Worm (Caenorhabditis elegans): ENCODE results near the gene B0416.4.

Gene B0416.4

DNA sequence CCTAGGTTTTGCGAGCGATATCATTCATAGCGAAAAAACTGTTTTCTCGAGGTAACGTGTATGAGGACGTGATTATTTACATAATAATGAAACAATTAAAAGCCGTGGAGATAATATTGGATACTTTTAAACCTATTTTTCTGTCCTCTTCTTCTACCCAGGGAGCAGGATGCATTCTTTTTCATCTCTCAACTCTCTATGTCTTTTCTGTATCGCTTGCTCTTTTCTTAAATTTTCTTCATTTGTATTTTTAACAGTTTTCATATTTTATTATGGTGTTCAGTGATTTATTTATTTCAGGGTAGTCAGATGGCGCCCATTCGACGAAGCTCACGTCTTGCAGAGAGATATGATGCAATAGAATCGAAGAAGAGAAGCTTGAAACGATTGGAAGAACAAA is at the start of gene B0416.4:
Gene B0416.4, plus strand, starts transcription at position 301 of the 400 bp plus-strand sequence.
- TF ChIP-seq unc-62 (GFP tag; optimal IDR thresholded peaks at IDR 0.05) (no peak), ama-1 (optimal IDR thresholded peaks at IDR 0.05) (no peak), ztf-11 (tag; optimal IDR thresholded peaks at IDR 0.05) (no peak), sma-3 (GFP tag; optimal IDR thresholded peaks at IDR 0.05) (no peak), sma-9 (GFP tag; optimal IDR thresholded peaks at IDR 0.05) (no peak), sma-9 (tag; optimal IDR thresholded peaks at IDR 0.05) (no peak), egl-27 (tag; optimal IDR thresholded peaks at IDR 0.05) (no peak), gmeb-1 (tag; optimal IDR thresholded peaks at IDR 0.05) (no peak)

DNA sequence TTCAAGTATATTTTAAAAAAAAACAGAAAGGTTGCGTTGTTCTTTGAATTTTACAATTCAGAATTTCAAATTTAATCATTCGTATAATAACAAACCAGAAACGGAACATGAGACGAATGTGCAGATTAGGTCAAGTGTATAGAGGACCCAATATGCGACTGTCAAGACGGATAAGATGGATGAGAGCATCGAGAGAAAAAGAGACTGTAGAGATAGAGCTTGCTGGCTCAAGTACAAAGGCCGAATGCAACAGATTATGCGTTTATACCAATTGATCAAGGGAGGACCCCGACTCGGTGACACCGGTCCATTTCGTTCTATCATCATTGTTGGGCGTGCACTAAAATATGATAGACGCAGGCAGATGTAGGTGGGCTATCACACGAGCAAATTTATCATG is 48.4 kb upstream of the B0416.4 start:
- TF ChIP-seq F13H6.1 (tag; optimal IDR thresholded peaks at IDR 0.05) = no peak
- no peak for TF ChIP-seq nhr-12 (tag; optimal IDR thresholded peaks at IDR 0.05)
- TF ChIP-seq alr-1 (tag; optimal IDR thresholded peaks at IDR 0.05) = no peak
- no peak for TF ChIP-seq unc-39 (tag; optimal IDR thresholded peaks at IDR 0.05)
- TF ChIP-seq ceh-16 (tag; optimal IDR thresholded peaks at IDR 0.05) = no peak

DNA sequence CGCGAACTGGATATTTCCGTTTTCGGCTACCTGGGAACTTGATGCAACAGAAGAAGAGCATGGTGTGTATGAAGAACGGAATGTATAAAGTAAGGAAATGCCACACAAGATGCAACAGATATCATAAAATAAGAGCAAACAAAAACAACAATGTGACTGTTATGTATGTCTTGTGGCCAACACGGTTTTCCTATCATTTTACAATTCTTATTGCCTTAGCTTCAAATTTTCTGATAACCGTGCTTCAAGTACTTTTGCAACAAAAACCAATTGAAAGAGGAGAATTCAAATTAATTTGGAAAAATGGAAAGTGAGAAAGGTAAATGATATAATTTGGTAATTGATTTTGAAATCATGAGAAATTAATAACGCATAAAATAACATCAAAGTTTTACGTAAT is 47.2 kb upstream of the B0416.4 start:
- TF ChIP-seq fos-1 (tag; optimal IDR thresholded peaks at IDR 0.05) = peak; percentile 12
- no peak for TF ChIP-seq lin-11 (tag; optimal IDR thresholded peaks at IDR 0.05)
- TF ChIP-seq nhr-237 (tag; optimal IDR thresholded peaks at IDR 0.05) = no peak
- TF ChIP-seq nhr-21 (tag; optimal IDR thresholded peaks at IDR 0.05) = no peak
- TF ChIP-seq peb-1 (tag; optimal IDR thresholded peaks at IDR 0.05) = no peak
- TF ChIP-seq ztf-11 (tag; optimal IDR thresholded peaks at IDR 0.05) = no peak
- no peak for TF ChIP-seq lin-39 (tag; optimal IDR thresholded peaks at IDR 0.05)

DNA sequence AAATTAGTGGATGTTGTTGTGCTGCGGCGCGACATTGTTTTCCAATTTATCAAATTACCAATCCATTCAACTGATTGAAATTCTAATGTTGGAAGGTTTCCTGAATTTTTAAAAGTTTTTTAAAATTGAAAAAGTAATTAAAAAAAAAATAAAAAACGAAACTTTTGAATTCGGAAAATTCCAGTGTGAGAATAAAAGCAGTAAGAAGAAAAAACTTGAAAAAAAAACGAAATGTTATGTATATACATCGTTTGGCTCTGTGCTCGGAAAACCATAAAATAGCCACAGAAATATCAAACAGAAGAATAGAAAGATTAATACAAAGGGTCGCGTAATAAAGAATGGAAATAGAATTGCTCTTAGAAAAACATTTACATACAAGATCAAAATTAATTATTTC is 46.7 kb upstream of the B0416.4 start, which contains the start of gene vav-1:
Gene vav-1, minus strand, starts transcription at position 101 of the 400 bp plus-strand sequence.
- TF ChIP-seq ama-1 (optimal IDR thresholded peaks at IDR 0.05) = no peak
- TF ChIP-seq mbf-1 (tag; optimal IDR thresholded peaks at IDR 0.05) = no peak
- no peak for TF ChIP-seq mdl-1 (tag; optimal IDR thresholded peaks at IDR 0.05)
- no peak for TF ChIP-seq skn-1 (tag; optimal IDR thresholded peaks at IDR 0.05)
- no peak for TF ChIP-seq crh-2 (tag; optimal IDR thresholded peaks at IDR 0.05)
- no peak for TF ChIP-seq elt-3 (tag; optimal IDR thresholded peaks at IDR 0.05)
- TF ChIP-seq F13H6.1 (tag; optimal IDR thresholded peaks at IDR 0.05) = no peak
- no peak for TF ChIP-seq nhr-237 (tag; optimal IDR thresholded peaks at IDR 0.05)
- TF ChIP-seq alr-1 (tag; optimal IDR thresholded peaks at IDR 0.05) = no peak
- no peak for TF ChIP-seq nhr-12 (tag; optimal IDR thresholded peaks at IDR 0.05)
- TF ChIP-seq ceh-82 (tag; optimal IDR thresholded peaks at IDR 0.05) = no peak
- TF ChIP-seq elt-1 (tag; optimal IDR thresholded peaks at IDR 0.05) = no peak
- no peak for TF ChIP-seq sem-4 (tag; optimal IDR thresholded peaks at IDR 0.05)
- TF ChIP-seq R02D3.7 (tag; optimal IDR thresholded peaks at IDR 0.05) = no peak
- no peak for TF ChIP-seq ztf-4 (tag; optimal IDR thresholded peaks at IDR 0.05)
- no peak for TF ChIP-seq peb-1 (tag; optimal IDR thresholded peaks at IDR 0.05)

DNA sequence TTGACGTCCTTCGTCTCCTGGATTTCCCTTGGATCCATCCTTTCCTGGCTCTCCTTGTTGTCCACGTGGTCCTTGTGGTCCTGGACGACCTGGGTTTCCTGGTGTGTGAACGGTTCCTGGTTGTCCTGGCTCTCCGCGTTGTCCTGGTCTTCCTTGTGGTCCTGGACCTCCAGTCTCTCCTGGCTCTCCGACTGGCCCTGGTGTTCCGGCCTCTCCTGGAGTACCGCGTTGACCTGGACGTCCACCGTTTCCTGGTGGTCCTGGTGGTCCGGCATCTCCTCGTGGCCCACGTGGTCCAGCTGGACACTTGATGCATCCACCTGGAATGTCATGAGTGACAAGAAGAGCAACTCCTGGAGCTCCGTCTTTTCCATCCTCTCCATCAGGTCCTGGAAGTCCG is 44.9 kb upstream of the B0416.4 start:
- TF ChIP-seq unc-55 (GFP tag; optimal IDR thresholded peaks at IDR 0.05) (no peak), lsy-2 (tag; optimal IDR thresholded peaks at IDR 0.05) (no peak), mbf-1 (tag; optimal IDR thresholded peaks at IDR 0.05) (no peak), nhr-6 (tag; optimal IDR thresholded peaks at IDR 0.05) (no peak), alr-1 (tag; optimal IDR thresholded peaks at IDR 0.05) (no peak), gmeb-1 (tag; optimal IDR thresholded peaks at IDR 0.05) (no peak), R02D3.7 (tag; optimal IDR thresholded peaks at IDR 0.05) (no peak), F13H6.1 (tag; optimal IDR thresholded peaks at IDR 0.05) (no peak), nhr-237 (tag; optimal IDR thresholded peaks at IDR 0.05) (no peak), sem-4 (tag; optimal IDR thresholded peaks at IDR 0.05) (no peak), elt-1 (tag; optimal IDR thresholded peaks at IDR 0.05) (no peak), blmp-1 (tag; optimal IDR thresholded peaks at IDR 0.05; ENCODE audit: insufficient read depth) (no peak)

DNA sequence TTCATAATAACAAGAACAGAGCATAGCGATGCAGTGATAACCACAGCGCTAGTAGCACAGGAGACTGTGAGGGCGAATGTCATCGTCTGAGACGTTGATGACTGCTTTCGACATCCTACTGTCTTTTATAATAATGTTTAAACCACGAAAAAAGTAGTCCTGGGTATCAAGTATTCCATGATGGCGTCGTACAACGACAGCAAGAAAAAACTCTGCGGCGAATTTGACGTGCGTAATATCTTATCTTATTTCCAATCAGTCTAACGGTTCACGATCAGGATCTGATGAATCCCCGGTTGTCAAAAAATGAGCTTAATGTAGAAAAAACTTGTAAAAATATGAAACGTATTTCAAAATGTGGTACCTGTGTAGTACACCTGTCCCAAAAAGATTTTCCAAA is 44.2 kb upstream of the B0416.4 start, which contains the start of gene col-175:
Gene col-175, minus strand, starts transcription at position 101 of the 400 bp plus-strand sequence.
- TF ChIP-seq nhr-25 (tag; optimal IDR thresholded peaks at IDR 0.05) = no peak
- TF ChIP-seq R02D3.7 (tag; optimal IDR thresholded peaks at IDR 0.05) = no peak
- TF ChIP-seq egl-27 (tag; optimal IDR thresholded peaks at IDR 0.05) = no peak
- no peak for TF ChIP-seq nhr-129 (tag; optimal IDR thresholded peaks at IDR 0.05)
- TF ChIP-seq aly-2 (tag; optimal IDR thresholded peaks at IDR 0.05) = no peak
- TF ChIP-seq sma-3 (GFP tag; optimal IDR thresholded peaks at IDR 0.05) = no peak
- no peak for TF ChIP-seq ama-1 (optimal IDR thresholded peaks at IDR 0.05)
- no peak for TF ChIP-seq mbf-1 (tag; optimal IDR thresholded peaks at IDR 0.05)

Measured in whole organism, L2 larva.